Fruit fly (Drosophila melanogaster): ENCODE measurements around the gene Cp7Fc.

Gene Cp7Fc

DNA sequence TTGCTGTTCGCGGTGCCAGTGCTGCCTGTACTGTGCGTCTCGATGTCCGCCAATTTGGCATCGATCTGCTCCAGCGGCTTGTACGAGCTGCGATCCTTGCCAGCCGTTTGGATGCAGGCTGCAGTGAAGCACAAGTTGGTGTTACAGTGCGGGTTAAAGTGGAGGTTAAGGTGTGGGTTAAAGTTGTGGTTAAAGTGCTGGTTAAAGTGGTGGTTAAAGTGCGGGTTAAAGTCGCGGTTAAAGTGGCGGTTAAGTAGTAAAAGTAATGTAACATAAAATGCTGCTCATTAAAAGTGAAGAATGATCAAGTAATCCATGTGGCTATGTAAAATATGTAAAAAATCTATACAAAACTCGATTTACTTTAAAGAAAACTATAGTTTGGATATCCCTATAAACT, 24.8 kb upstream of the Cp7Fc start (continued):
- TF ChIP-seq inv (GFP tag; IDR thresholded peaks at IDR 0.05; ENCODE audit: partially characterized antibody), result peak; percentile 82; the same call in 1 of the 2 replicates
- peak; percentile 51; the same call in 1 of the 2 replicates for TF ChIP-seq CG2129 (GFP tag; IDR thresholded peaks at IDR 0.05; ENCODE audit: partially characterized antibody)
- TF ChIP-seq Bgb (GFP tag; IDR thresholded peaks at IDR 0.05; ENCODE audit: partially characterized antibody), result peak; percentile 95
- peak; percentile 48; the same call in 2 of the 3 replicates for TF ChIP-seq knrl (GFP tag; IDR thresholded peaks at IDR 0.05; ENCODE audit: partially characterized antibody)
- peak; percentile 100 for TF ChIP-seq mld (GFP tag; IDR thresholded peaks at IDR 0.05; ENCODE audit: partially characterized antibody)
- TF ChIP-seq Ets97D (GFP tag; optimal IDR thresholded peaks at IDR 0.05), result no peak
- TF ChIP-seq CG7963 (GFP tag; IDR thresholded peaks at IDR 0.05; ENCODE audit: partially characterized antibody), result peak; percentile 100
- TF ChIP-seq Eip74EF (GFP tag; optimal IDR thresholded peaks at IDR 0.05), result no peak
- TF ChIP-seq nerfin-2 (GFP tag; IDR thresholded peaks at IDR 0.05; ENCODE audit: partially characterized antibody), result peak; percentile 100
- peak; percentile 97 for TF ChIP-seq sna (GFP tag; IDR thresholded peaks at IDR 0.05; ENCODE audit: partially characterized antibody)
- peak; percentile 100 for TF ChIP-seq CG6791 (GFP tag; IDR thresholded peaks at IDR 0.05; ENCODE audit: partially characterized antibody)
- TF ChIP-seq CG1233 (GFP tag; optimal IDR thresholded peaks at IDR 0.05), result no peak
- TF ChIP-seq Opbp (GFP tag; IDR thresholded peaks at IDR 0.05; ENCODE audit: partially characterized antibody), result peak; percentile 99; the same call in 2 of the 3 replicates
- TF ChIP-seq ato (GFP tag; IDR thresholded peaks at IDR 0.05; ENCODE audit: partially characterized antibody), result peak; percentile 100
- TF ChIP-seq CG34224 (GFP tag; IDR thresholded peaks at IDR 0.05; ENCODE audit: partially characterized antibody), result peak; percentile 100
- TF ChIP-seq Scr (GFP tag; IDR thresholded peaks at IDR 0.05; ENCODE audit: partially characterized antibody), result peak; percentile 90
- no peak for TF ChIP-seq CG10462 (GFP tag; optimal IDR thresholded peaks at IDR 0.05)
- TF ChIP-seq hb (GFP tag; IDR thresholded peaks at IDR 0.05; ENCODE audit: partially characterized antibody), result peak; percentile 100
- peak; percentile 85 for TF ChIP-seq CG13287 (GFP tag; IDR thresholded peaks at IDR 0.05; ENCODE audit: partially characterized antibody)
- peak; percentile 71; the same call in 1 of the 2 replicates for TF ChIP-seq CG42726 (GFP tag; IDR thresholded peaks at IDR 0.05; ENCODE audit: partially characterized antibody)
- TF ChIP-seq CG11695 (GFP tag; IDR thresholded peaks at IDR 0.05), result no peak
- peak; percentile 92 for TF ChIP-seq hbn (GFP tag; IDR thresholded peaks at IDR 0.05; ENCODE audit: partially characterized antibody)
- TF ChIP-seq CG16813 (GFP tag; IDR thresholded peaks at IDR 0.05; ENCODE audit: partially characterized antibody), result peak; percentile 99
- TF ChIP-seq bbx (GFP tag; IDR thresholded peaks at IDR 0.05; ENCODE audit: partially characterized antibody), result peak; percentile 61; the same call in 1 of the 2 replicates
- TF ChIP-seq unc-4 (GFP tag; IDR thresholded peaks at IDR 0.05; ENCODE audit: partially characterized antibody), result peak; percentile 77
- TF ChIP-seq oc (tag; optimal IDR thresholded peaks at IDR 0.05), result no peak
- TF ChIP-seq pita (GFP tag; optimal IDR thresholded peaks at IDR 0.05), result no peak
- TF ChIP-seq Dll (GFP tag; IDR thresholded peaks at IDR 0.05; ENCODE audit: partially characterized antibody), result peak; percentile 92
- no peak for TF ChIP-seq CG14667 (GFP tag; IDR thresholded peaks at IDR 0.05)

DNA sequence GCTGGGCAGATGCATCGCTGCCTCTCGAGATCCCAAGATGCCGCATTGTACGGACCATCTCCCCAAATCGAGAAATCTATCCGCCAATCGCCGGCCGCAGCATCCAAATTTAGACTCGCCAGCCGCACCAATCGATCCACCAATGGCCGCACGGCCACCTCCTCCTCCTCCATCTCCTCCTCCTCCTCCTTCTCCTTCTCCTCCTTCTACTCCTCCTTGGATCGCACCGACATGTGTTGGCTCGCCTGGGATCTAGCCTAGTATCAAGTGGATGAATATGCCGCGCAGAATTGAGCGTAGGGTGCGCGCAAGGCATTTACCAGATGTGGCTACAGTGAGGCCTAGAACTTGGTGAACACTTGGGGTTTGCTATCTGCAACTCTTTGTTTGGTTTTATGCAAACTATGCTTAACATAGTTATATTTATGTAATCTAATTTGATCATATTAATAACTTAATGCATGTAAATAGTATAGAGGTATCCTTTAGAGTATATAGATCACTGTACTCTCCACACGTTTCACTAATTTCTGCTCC, 21.8 kb upstream of the Cp7Fc start, which contains the start of gene org-1:
TSS of gene org-1 (minus strand) at position 51 of the 537 bp plus-strand sequence.
- TF ChIP-seq tll (GFP tag; optimal IDR thresholded peaks at IDR 0.05), result no peak
- peak; percentile 84 for TF ChIP-seq scrt (GFP tag; optimal IDR thresholded peaks at IDR 0.05)
- TF ChIP-seq fd96Cb (tag; optimal IDR thresholded peaks at IDR 0.05), result peak; percentile 97
- TF ChIP-seq ato (GFP tag; IDR thresholded peaks at IDR 0.05; ENCODE audit: partially characterized antibody), result no peak
- TF ChIP-seq Neu2 (GFP tag; optimal IDR thresholded peaks at IDR 0.05; ENCODE audit: borderline replicate concordance), result no peak
- TF ChIP-seq Deaf1 (tag; optimal IDR thresholded peaks at IDR 0.05), result peak; percentile 65
- peak; percentile 99 for TF ChIP-seq row (GFP tag; IDR thresholded peaks at IDR 0.05)
- peak; percentile 88 for TF ChIP-seq CG18476 (GFP tag; optimal IDR thresholded peaks at IDR 0.05)
- no peak for TF ChIP-seq ash1 (GFP tag; optimal IDR thresholded peaks at IDR 0.05)
- TF ChIP-seq CG3995 (GFP tag; optimal IDR thresholded peaks at IDR 0.05), result peak; percentile 34
- peak; percentile 91 for TF ChIP-seq Hsf (GFP tag; optimal IDR thresholded peaks at IDR 0.05)
- TF ChIP-seq inv (GFP tag; IDR thresholded peaks at IDR 0.05; ENCODE audit: partially characterized antibody), result peak; percentile 24; the same call in 1 of the 2 replicates
- TF ChIP-seq CG7963 (GFP tag; IDR thresholded peaks at IDR 0.05; ENCODE audit: partially characterized antibody), result no peak
- TF ChIP-seq shn (GFP tag; optimal IDR thresholded peaks at IDR 0.05), result peak; percentile 62
- peak; percentile 81 for TF ChIP-seq trh (GFP tag; optimal IDR thresholded peaks at IDR 0.05)
- peak; percentile 95 for TF ChIP-seq tap (tag; optimal IDR thresholded peaks at IDR 0.05)
- TF ChIP-seq chif (GFP tag; optimal IDR thresholded peaks at IDR 0.05), result peak; percentile 82 to 95
- TF ChIP-seq fd102C (GFP tag; optimal IDR thresholded peaks at IDR 0.05), result peak; percentile 82
- TF ChIP-seq B-H2 (GFP tag; optimal IDR thresholded peaks at IDR 0.05), result peak; percentile 84
- peak; percentile 97 for TF ChIP-seq CG13424 (tag; optimal IDR thresholded peaks at IDR 0.05)
